Worm (Caenorhabditis elegans) whole organism, young adult: ENCODE measurements around the gene F02D10.6.

ENCODE experiments used
- B0261.1 ChIP-seq: sonication (generic microtip); optimal IDR thresholded peaks from 2 replicates; lab custom pipeline; 2016; ENCODE audit warnings: mild to moderate bottlenecking, missing genetic modification characterization, moderate library complexity, missing compliant biosample characterization
- F49E8.2 ChIP-seq: sonication (generic microtip); optimal IDR thresholded peaks from 3 replicates; lab custom pipeline; 2017; ENCODE audit warnings: missing genetic modification characterization, mild to moderate bottlenecking, missing compliant biosample characterization, antibody characterized with exemption, moderate library complexity; ENCODE audit not compliant: insufficient read depth
- F52B5.7 ChIP-seq: sonication (generic microtip); optimal IDR thresholded peaks from 2 replicates; lab custom pipeline; 2016; ENCODE audit warnings: mild to moderate bottlenecking, missing genetic modification characterization, missing compliant biosample characterization
- F57A8.1 ChIP-seq: fragments of 200-800 bp; sonication (Bioruptor generic); optimal IDR thresholded peaks from 2 replicates; lab custom pipeline; 2018; ENCODE audit warnings: mild to moderate bottlenecking, missing genetic modification characterization, moderate library complexity, missing compliant biosample characterization
- atf-7 ChIP-seq: sonication (generic microtip); optimal IDR thresholded peaks from 2 replicates; lab custom pipeline; 2017; ENCODE audit warnings: mild to moderate bottlenecking, missing genetic modification characterization, missing compliant biosample characterization
- attf-3 ChIP-seq: fragments of 200-800 bp; sonication (Bioruptor generic); conservative IDR thresholded peaks from 2 replicates; pipeline ENCODE4 v1.3.6; 2022; ENCODE audit warnings: missing genetic modification reagents, missing genetic modification characterization, missing compliant biosample characterization
- cebp-2 ChIP-seq: fragments of 200-800 bp; sonication (Bioruptor generic); IDR thresholded peaks from 2 replicates; pipeline ENCODE4 v1.3.6; 2022; ENCODE audit warnings: missing genetic modification characterization, missing compliant biosample characterization
- egrh-3 ChIP-seq: fragments of 200-800 bp; sonication (Bioruptor generic); IDR thresholded peaks from 2 replicates; pipeline ENCODE4 v1.3.6; 2022; ENCODE audit warnings: missing genetic modification reagents, missing genetic modification characterization, missing compliant biosample characterization
- hmg-1.2 ChIP-seq: fragments of 200-800 bp; sonication (Bioruptor generic); IDR thresholded peaks from 2 replicates; pipeline ENCODE4 v1.3.6; 2022; ENCODE audit warnings: missing genetic modification reagents, missing genetic modification characterization, missing compliant biosample characterization
- nhr-27 ChIP-seq: fragments of 200-800 bp; sonication (Bioruptor generic); optimal IDR thresholded peaks from 2 replicates; lab custom pipeline; 2018; ENCODE audit warnings: mild to moderate bottlenecking, missing genetic modification characterization, moderate library complexity, missing compliant biosample characterization
- pha-4 ChIP-seq: fragments of 150-350 bp; sonication (generic microtip); optimal IDR thresholded peaks from 2 replicates; lab custom pipeline; 2014; ENCODE audit warnings: missing biosample characterization, missing genetic modification reagents, missing genetic modification characterization
- snpc-4 ChIP-seq, 5 experiments: fragments of 150-350 bp in 1 of 5; sonication (generic microtip) in 4 of 5; optimal IDR thresholded peaks; 2 replicates each; lab custom pipeline; 2014 to 2018; ENCODE audit warnings: missing genetic modification characterization in 5 of 5, missing biosample characterization in 3 of 5, antibody characterized with exemption in 2 of 5, mild to moderate bottlenecking in 2 of 5, missing compliant biosample characterization in 2 of 5, missing genotype in 2 of 5, moderate library complexity in 2 of 5, missing genetic modification reagents in 1 of 5

DNA sequence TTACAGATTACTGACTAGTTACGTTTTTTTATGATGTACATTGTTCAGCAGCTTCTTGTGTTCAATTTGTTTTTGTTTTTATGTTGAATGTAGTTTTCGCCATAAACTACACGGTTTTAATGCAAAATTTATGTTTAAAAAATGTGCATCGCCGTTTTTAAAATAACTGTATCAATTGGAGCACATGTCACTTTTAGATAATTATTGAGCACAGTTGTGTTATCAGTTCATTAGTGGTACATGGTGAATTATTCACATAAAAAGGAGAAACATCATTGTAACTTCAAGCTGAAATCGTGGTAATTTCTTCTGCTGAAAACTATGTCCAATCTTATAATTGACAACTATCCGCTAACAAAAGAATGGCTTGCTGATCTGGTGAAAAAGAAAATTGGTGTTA is 39.2 kb downstream of the F02D10.6 start:
- TF ChIP-seq atf-7 (tag; lab: Kevin White, UChicago) (no peak), pha-4 (tag; lab: Kevin White, UChicago) (no peak), snpc-4 (GFP tag; optimal IDR thresholded peaks at IDR 0.05; lab: Kevin White, UChicago) (no peak), snpc-4 (tag; optimal IDR thresholded peaks at IDR 0.05; lab: Kevin White, UChicago) (no peak), F52B5.7 (tag; lab: Kevin White, UChicago) (no peak), B0261.1 (tag; lab: Kevin White, UChicago) (no peak), F57A8.1 (no peak), F49E8.2 (tag; lab: Kevin White, UChicago) (no peak), attf-3 (no peak), cebp-2 (GFP tag; lab: Robert Waterston, UW) (no peak), egrh-3 (GFP tag; lab: Robert Waterston, UW) (no peak), nhr-27 (tag; lab: Kevin White, UChicago) (no peak), hmg-1.2 (no peak)
